Worm (Caenorhabditis elegans): Measurements from ENCODE around the gene H14N18.4.

- TF ChIP-seq snpc-4 (GFP tag; optimal IDR thresholded peaks at IDR 0.05) (no peak), snpc-4 (tag; optimal IDR thresholded peaks at IDR 0.05) (no peak), pha-4 (tag; optimal IDR thresholded peaks at IDR 0.05) (no peak), F23B12.7 (tag; optimal IDR thresholded peaks at IDR 0.05; ENCODE audit: insufficient read depth) (no peak), B0035.1 (tag; optimal IDR thresholded peaks at IDR 0.05) (no peak), mel-28 (tag; optimal IDR thresholded peaks at IDR 0.05; ENCODE audit: borderline replicate concordance) (no peak), let-607 (tag; optimal IDR thresholded peaks at IDR 0.05) (no peak)
Observed at ce11 chrV:8949873-8950272, 21.1 kb upstream of the H14N18.4 start.
